Worm (Caenorhabditis elegans) whole organism, L2 larva: Measurements from ENCODE around the gene dhs-24.
"Not testable (repeated sequence)": the region's sequence is repeated elsewhere in the genome, so short reads cannot be mapped to it uniquely, and the experiment has no call there.

Experiments used
- C34F6.9 ChIP-seq: fragments of 150-350 bp; optimal IDR thresholded peaks from 2 replicates; lab custom pipeline; 2014; ENCODE audit warnings: missing biosample characterization, missing genetic modification characterization
- F13H6.1 ChIP-seq: sonication (generic microtip); optimal IDR thresholded peaks from 2 replicates; lab custom pipeline; 2016; ENCODE audit warnings: missing genetic modification characterization, missing compliant biosample characterization
- R02D3.7 ChIP-seq: fragments of 150-350 bp; optimal IDR thresholded peaks from 2 replicates; lab custom pipeline; 2014; ENCODE audit warnings: missing biosample characterization, missing genetic modification characterization
- alr-1 ChIP-seq: fragments of 150-350 bp; optimal IDR thresholded peaks from 2 replicates; lab custom pipeline; 2014; ENCODE audit warnings: missing biosample characterization, missing genetic modification characterization
- ceh-16 ChIP-seq: fragments of 150-350 bp; optimal IDR thresholded peaks from 2 replicates; lab custom pipeline; 2014; ENCODE audit warnings: missing biosample characterization, missing genetic modification characterization
- ceh-82 ChIP-seq: fragments of 150-350 bp; optimal IDR thresholded peaks from 2 replicates; lab custom pipeline; 2014; ENCODE audit warnings: missing biosample characterization, missing genetic modification characterization
- crh-2 ChIP-seq: sonication (generic microtip); optimal IDR thresholded peaks from 2 replicates; lab custom pipeline; 2017; ENCODE audit warnings: missing biosample characterization, missing genetic modification characterization
- dmd-4 ChIP-seq: sonication (generic microtip); optimal IDR thresholded peaks from 2 replicates; lab custom pipeline; 2017; ENCODE audit warnings: missing biosample characterization, missing genetic modification characterization
- egl-27 ChIP-seq: sonication (generic microtip); optimal IDR thresholded peaks from 3 replicates; lab custom pipeline; 2017; ENCODE audit warnings: missing biosample characterization, missing genetic modification reagents, missing genetic modification characterization
- elt-1 ChIP-seq: fragments of 150-350 bp; optimal IDR thresholded peaks from 2 replicates; lab custom pipeline; 2014; ENCODE audit warnings: missing biosample characterization, missing genetic modification characterization
- fos-1 ChIP-seq: fragments of 150-350 bp; optimal IDR thresholded peaks from 2 replicates; lab custom pipeline; 2014; ENCODE audit warnings: missing biosample characterization, missing genetic modification characterization
- lin-13 ChIP-seq: fragments of 150-350 bp; optimal IDR thresholded peaks from 2 replicates; lab custom pipeline; 2014; ENCODE audit warnings: missing biosample characterization, missing genetic modification reagents, missing genetic modification characterization
- lin-39 ChIP-seq: fragments of 150-350 bp; optimal IDR thresholded peaks from 2 replicates; lab custom pipeline; 2014; ENCODE audit warnings: missing biosample characterization, missing genetic modification reagents, missing genetic modification characterization
- lsy-2 ChIP-seq, 2 experiments: fragments of 150-350 bp in 1 of 2; sonication (generic microtip) in 1 of 2; optimal IDR thresholded peaks; 2 replicates each; lab custom pipeline; 2014 to 2017; ENCODE audit warnings: missing biosample characterization in 2 of 2, missing genetic modification characterization in 2 of 2
- mab-5 ChIP-seq: fragments of 150-350 bp; optimal IDR thresholded peaks from 2 replicates; lab custom pipeline; 2014; ENCODE audit warnings: missing biosample characterization, missing genetic modification characterization
- mbf-1 ChIP-seq: sonication (generic microtip); optimal IDR thresholded peaks from 2 replicates; lab custom pipeline; 2017; ENCODE audit warnings: missing biosample characterization, missing genetic modification characterization
- mdl-1 ChIP-seq, 2 experiments: fragments of 150-350 bp in 1 of 2; sonication (generic microtip) in 1 of 2; optimal IDR thresholded peaks; 2 replicates each; lab custom pipeline; 2017; ENCODE audit warnings: missing biosample characterization in 2 of 2, missing genetic modification characterization in 2 of 2
- nhr-11 ChIP-seq: fragments of 150-350 bp; optimal IDR thresholded peaks from 2 replicates; lab custom pipeline; 2014; ENCODE audit warnings: missing biosample characterization, missing genetic modification characterization
- nhr-12 ChIP-seq: fragments of 150-350 bp; optimal IDR thresholded peaks from 2 replicates; lab custom pipeline; 2014; ENCODE audit warnings: missing biosample characterization, missing genetic modification characterization
- nhr-129 ChIP-seq: fragments of 150-350 bp; optimal IDR thresholded peaks from 2 replicates; lab custom pipeline; 2014; ENCODE audit warnings: missing biosample characterization, missing genetic modification characterization
- nhr-23 ChIP-seq: fragments of 150-350 bp; optimal IDR thresholded peaks from 2 replicates; lab custom pipeline; 2014; ENCODE audit warnings: missing biosample characterization, missing genetic modification reagents, missing genetic modification characterization
- nhr-237 ChIP-seq: fragments of 150-350 bp; optimal IDR thresholded peaks from 2 replicates; lab custom pipeline; 2014; ENCODE audit warnings: missing biosample characterization, missing genetic modification characterization
- nhr-25 ChIP-seq: fragments of 150-350 bp; sonication (generic microtip); optimal IDR thresholded peaks from 3 replicates; lab custom pipeline; 2014; ENCODE audit warnings: missing biosample characterization, missing genetic modification characterization
- nhr-77 ChIP-seq: fragments of 150-350 bp; optimal IDR thresholded peaks from 2 replicates; lab custom pipeline; 2014; ENCODE audit warnings: missing biosample characterization, missing genetic modification characterization
- peb-1 ChIP-seq: fragments of 150-350 bp; optimal IDR thresholded peaks from 2 replicates; lab custom pipeline; 2014; ENCODE audit warnings: missing biosample characterization, missing genetic modification characterization
- skn-1 ChIP-seq: sonication (generic microtip); optimal IDR thresholded peaks from 2 replicates; lab custom pipeline; 2017; ENCODE audit warnings: missing biosample characterization, missing genetic modification characterization
- sma-3 ChIP-seq: sonication (generic microtip); optimal IDR thresholded peaks from 2 replicates; lab custom pipeline; 2016; ENCODE audit warnings: missing genetic modification reagents, missing genetic modification characterization, missing compliant biosample characterization
- sma-9 ChIP-seq, 2 experiments: fragments of 150-350 bp in 1 of 2; sonication (generic microtip) in 1 of 2; optimal IDR thresholded peaks; 2 replicates each; lab custom pipeline; 2014 to 2016; ENCODE audit warnings: missing genetic modification characterization in 2 of 2, mild to moderate bottlenecking in 1 of 2, missing biosample characterization in 1 of 2, missing compliant biosample characterization in 1 of 2, missing genetic modification reagents in 1 of 2, moderate library complexity in 1 of 2
- unc-55 ChIP-seq: fragments of 150-350 bp; sonication (generic microtip); optimal IDR thresholded peaks from 3 replicates; lab custom pipeline; 2014; ENCODE audit warnings: missing biosample characterization, missing genetic modification reagents, missing genetic modification characterization
- ztf-4 ChIP-seq: fragments of 150-350 bp; optimal IDR thresholded peaks from 2 replicates; lab custom pipeline; 2014; ENCODE audit warnings: missing biosample characterization, missing genetic modification characterization

dhs-24 gene

DNA sequence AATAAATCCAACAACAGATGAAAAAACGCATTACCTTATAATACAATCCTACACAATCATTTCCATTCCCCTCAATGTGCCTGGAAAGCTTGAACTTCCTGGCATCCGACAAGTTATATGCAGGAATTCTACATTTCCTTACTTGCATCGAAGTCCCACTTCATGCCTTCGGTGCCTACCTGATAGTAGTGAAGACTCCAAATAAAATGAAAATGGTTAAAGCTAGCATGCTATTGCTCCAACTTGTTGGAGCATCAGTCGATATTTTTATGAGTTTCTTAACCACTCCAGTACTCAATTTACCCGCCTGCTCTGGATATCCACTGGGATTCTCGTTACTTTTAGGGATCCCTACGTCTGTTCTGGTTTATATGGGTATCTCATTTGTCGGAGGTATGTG lies 19.2 kb upstream of the dhs-24 start, which contains the start of gene srh-171:
TSS of gene srh-171 (plus strand) at position 75 of the 400 bp plus-strand sequence.
- TF ChIP-seq alr-1 (tag; lab: Kevin White, UChicago) (no peak), lsy-2 (tag; optimal IDR thresholded peaks at IDR 0.05; lab: Kevin White, UChicago) (no peak), unc-55 (GFP tag; lab: Kevin White, UChicago) (no peak), mbf-1 (tag; lab: Kevin White, UChicago) (no peak), elt-1 (tag; lab: Kevin White, UChicago) (no peak)
- TF ChIP-seq, all 48 proteins: peak for 0

DNA sequence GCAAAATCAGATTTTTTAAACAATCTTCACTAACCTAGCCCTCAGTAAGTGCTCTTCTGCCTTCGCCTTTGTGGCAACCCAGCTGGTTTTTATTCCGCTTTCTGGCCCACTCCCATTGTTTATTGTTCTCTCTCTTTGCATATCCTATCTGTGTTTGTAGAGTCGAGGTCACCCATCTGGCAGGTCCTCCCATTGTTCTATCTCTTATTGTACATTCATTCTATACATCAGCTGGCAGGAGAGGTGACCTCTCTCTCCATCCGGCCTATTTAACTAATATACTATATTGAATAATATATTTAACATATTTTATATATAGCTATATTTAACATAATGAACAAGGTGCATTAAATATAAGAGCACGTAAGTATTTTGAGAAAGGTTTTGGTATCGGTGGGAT lies 15.5 kb upstream of the dhs-24 start:
- TF ChIP-seq nhr-25 (tag; lab: Kevin White, UChicago) (no peak), lin-39 (tag; lab: Kevin White, UChicago) (no peak), F13H6.1 (tag; lab: Kevin White, UChicago) (no peak), unc-55 (GFP tag; lab: Kevin White, UChicago) (no peak), mab-5 (no peak), elt-1 (tag; lab: Kevin White, UChicago) (no peak), peb-1 (no peak), sma-3 (GFP tag; lab: Kevin White, UChicago) (no peak), egl-27 (tag; lab: Kevin White, UChicago) (no peak), mdl-1 (tag; optimal IDR thresholded peaks at IDR 0.05; lab: Kevin White, UChicago) (no peak), nhr-77 (no peak), nhr-237 (tag; lab: Kevin White, UChicago) (no peak), ztf-4 (tag; lab: Kevin White, UChicago) (no peak), skn-1 (tag; lab: Kevin White, UChicago) (no peak), lsy-2 (tag; optimal IDR thresholded peaks at IDR 0.05; lab: Kevin White, UChicago) (no peak), nhr-12 (tag; lab: Kevin White, UChicago) (no peak)

DNA sequence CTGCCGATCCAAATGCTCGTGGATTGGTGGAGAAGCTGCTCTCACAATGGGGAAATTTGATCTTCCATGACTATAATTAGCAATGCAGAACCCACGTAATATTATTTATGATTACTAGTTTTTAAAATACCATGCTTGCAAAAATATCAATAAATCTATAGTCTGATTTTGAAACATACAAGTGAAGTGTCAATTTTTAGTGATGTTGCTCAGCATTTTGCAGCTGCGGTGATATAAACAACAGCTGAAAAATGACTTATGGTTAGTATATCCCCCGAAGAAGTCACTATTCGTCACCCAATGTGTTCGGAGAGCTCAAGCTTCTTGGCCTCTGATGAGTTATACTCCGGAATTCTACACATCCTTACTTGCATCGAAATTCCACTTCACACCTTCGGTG lies 12.3 kb upstream of the dhs-24 start, which contains the start of gene srh-172:
TSS of gene srh-172 (plus strand) at position 301 of the 400 bp plus-strand sequence.
- TF ChIP-seq ceh-82 = no peak
- no peak for TF ChIP-seq nhr-129 (tag; lab: Kevin White, UChicago)
- no peak for TF ChIP-seq crh-2
- TF ChIP-seq F13H6.1 (tag; lab: Kevin White, UChicago) = no peak
- TF ChIP-seq nhr-11 = no peak
- TF ChIP-seq, all 48 proteins: peak for 0

DNA sequence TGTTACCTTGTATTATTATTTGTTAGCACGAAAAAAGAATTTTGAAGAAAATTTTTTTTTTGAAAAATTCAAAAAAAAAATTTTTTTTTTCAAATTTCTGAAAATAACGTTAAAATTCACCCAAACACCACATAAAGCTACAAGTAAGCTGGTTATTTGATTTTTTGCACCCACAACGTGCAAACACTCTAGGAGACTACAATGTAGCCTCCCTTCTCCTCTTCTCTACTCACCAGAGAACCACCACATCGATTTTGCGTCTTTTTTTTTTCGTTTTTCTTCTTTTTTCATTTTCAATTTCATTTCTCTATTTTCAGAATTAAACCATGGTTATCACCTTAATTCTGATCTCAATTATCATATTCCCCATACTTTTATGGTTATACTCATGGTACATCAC lies 8.7 kb upstream of the dhs-24 start, which contains the start of gene abhd-3.1:
TSS of gene abhd-3.1 (plus strand) at position 318 of the 400 bp plus-strand sequence.
- TF ChIP-seq unc-55 (GFP tag; lab: Kevin White, UChicago) (peak; percentile 28), elt-1 (tag; lab: Kevin White, UChicago) (no peak)

DNA sequence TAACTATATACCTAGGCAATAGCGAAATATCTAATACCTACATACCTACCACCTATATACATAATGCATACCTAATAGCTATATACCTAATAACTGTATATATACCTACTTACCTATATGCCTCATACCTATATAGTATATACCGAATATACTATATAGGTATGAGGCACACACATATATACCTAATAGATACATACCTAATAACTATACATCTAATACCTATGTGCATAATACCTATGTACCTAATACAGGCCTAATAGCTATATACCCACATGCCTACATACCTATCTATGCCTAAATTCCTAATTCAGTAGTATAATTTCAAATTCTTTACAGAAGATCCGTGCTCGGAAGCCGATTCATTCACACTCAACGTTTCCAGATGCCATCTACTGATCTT lies 8.1 kb upstream of the dhs-24 start:
- TF ChIP-seq C34F6.9 (tag; lab: Kevin White, UChicago) = no peak
- TF ChIP-seq ceh-16 (tag; lab: Kevin White, UChicago) = no peak
- no peak for TF ChIP-seq sma-9 (GFP tag; optimal IDR thresholded peaks at IDR 0.05; lab: Kevin White, UChicago)
- no peak for TF ChIP-seq sma-9 (tag; optimal IDR thresholded peaks at IDR 0.05; lab: Kevin White, UChicago)
- no peak for TF ChIP-seq dmd-4 (tag; lab: Kevin White, UChicago)
- no peak for TF ChIP-seq crh-2
- TF ChIP-seq fos-1 (tag; lab: Kevin White, UChicago) = no peak
- no peak for TF ChIP-seq nhr-237 (tag; lab: Kevin White, UChicago)
- no peak for TF ChIP-seq lin-13 (GFP tag; lab: Kevin White, UChicago)
- TF ChIP-seq ztf-4 (tag; lab: Kevin White, UChicago) = no peak

DNA sequence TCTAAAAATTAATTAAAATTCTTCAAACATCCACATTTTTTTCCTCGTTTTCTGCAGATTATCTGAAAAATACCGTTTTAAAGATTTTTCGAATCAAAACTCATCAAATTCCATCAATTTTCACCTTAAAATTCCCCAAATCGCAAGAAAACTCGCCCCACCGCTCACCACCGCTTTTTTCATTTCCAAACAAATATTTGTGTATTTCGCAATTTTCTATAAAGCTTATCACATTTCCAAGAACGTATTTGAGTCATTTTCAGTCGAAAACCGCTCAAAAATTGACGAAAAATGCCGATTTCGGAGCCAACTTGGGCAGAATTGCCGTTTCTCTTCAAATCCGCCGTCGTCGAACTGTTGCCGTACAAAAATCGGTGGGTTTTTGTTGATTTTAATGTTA lies 3.3 kb upstream of the dhs-24 start, which contains the start of gene Y60A3A.8:
TSS of gene Y60A3A.8 (plus strand) at position 258 of the 400 bp plus-strand sequence.
- not testable (repeated sequence) for TF ChIP-seq R02D3.7 (tag; lab: Kevin White, UChicago); nhr-23 (tag; lab: Kevin White, UChicago); lsy-2 (tag; optimal IDR thresholded peaks at IDR 0.05; lab: Kevin White, UChicago)
